Fruit fly (Drosophila melanogaster) whole organism, embryonic: ENCODE measurements around the gene gammaTub37C.

Experiments
- Atf6 ChIP-seq: fragments of 200-800 bp; sonication (Bioruptor generic); IDR thresholded peaks from 2 replicates; pipeline ENCODE4 v1.3.6; 2022; ENCODE audit warnings: missing biosample characterization, missing genetic modification characterization
- CG10979 ChIP-seq: fragments of 200-800 bp; sonication (Bioruptor generic); optimal IDR thresholded peaks from 2 replicates; lab custom pipeline; 2018; ENCODE audit warnings: missing biosample characterization, mild to moderate bottlenecking, missing genetic modification characterization, moderate library complexity
- CG11456 ChIP-seq: fragments of 200-800 bp; sonication (Bioruptor generic); IDR thresholded peaks from 3 replicates; pipeline ENCODE4 v1.3.6; 2022; ENCODE audit warnings: missing biosample characterization, missing genetic modification characterization
- CG11723 ChIP-seq: fragments of 200-800 bp; sonication (Bioruptor generic); optimal IDR thresholded peaks from 2 replicates; lab custom pipeline; 2017; ENCODE audit warnings: missing biosample characterization, mild to moderate bottlenecking, missing genetic modification characterization
- CG12391 ChIP-seq: fragments of 200-800 bp; sonication (Bioruptor generic); optimal IDR thresholded peaks from 3 replicates; lab custom pipeline; 2018; ENCODE audit warnings: missing biosample characterization, mild to moderate bottlenecking, missing genetic modification characterization, moderate library complexity
- CG15601 ChIP-seq: fragments of 200-800 bp; sonication (Bioruptor generic); optimal IDR thresholded peaks from 3 replicates; lab custom pipeline; 2019; ENCODE audit warnings: missing biosample characterization, mild to moderate bottlenecking, missing genetic modification characterization, moderate library complexity
- CG16815 ChIP-seq: fragments of 200-800 bp; sonication (Bioruptor generic); optimal IDR thresholded peaks from 3 replicates; lab custom pipeline; 2017; ENCODE audit warnings: missing biosample characterization, mild to moderate bottlenecking, missing genetic modification characterization
- CG17361 ChIP-seq: fragments of 200-800 bp; sonication (Bioruptor generic); IDR thresholded peaks from 3 replicates; pipeline ENCODE4 v1.3.6; 2022; ENCODE audit warnings: missing biosample characterization, missing genetic modification characterization
- CG2199 ChIP-seq: fragments of 200-800 bp; sonication (Bioruptor generic); IDR thresholded peaks from 3 replicates; pipeline ENCODE4 v1.3.6; 2022; ENCODE audit warnings: missing biosample characterization, missing genetic modification characterization
- CG2678 ChIP-seq: fragments of 200-800 bp; sonication (Bioruptor generic); optimal IDR thresholded peaks from 3 replicates; lab custom pipeline; 2019; ENCODE audit warnings: missing biosample characterization, mild to moderate bottlenecking, missing genetic modification characterization, moderate library complexity
- CG33557 ChIP-seq: fragments of 200-800 bp; sonication (Bioruptor generic); optimal IDR thresholded peaks from 2 replicates; lab custom pipeline; 2019; ENCODE audit warnings: missing biosample characterization, mild to moderate bottlenecking, missing genetic modification characterization, moderate library complexity
- CG3726 ChIP-seq: fragments of 200-800 bp; sonication (Bioruptor generic); IDR thresholded peaks from 3 replicates; pipeline ENCODE4, ENCODE4 v1.3.6; 2022; ENCODE audit warnings: missing biosample characterization, missing genetic modification characterization
- CG3995 ChIP-seq: fragments of 200-800 bp; sonication (Bioruptor generic); optimal IDR thresholded peaks from 3 replicates; lab custom pipeline; 2016; ENCODE audit warnings: missing biosample characterization, missing genetic modification characterization
- CG4730 ChIP-seq: fragments of 200-800 bp; sonication (Bioruptor generic); IDR thresholded peaks from 2 replicates; pipeline ENCODE4 v1.3.6; 2022; ENCODE audit warnings: missing biosample characterization, missing genetic modification characterization
- CG4854 ChIP-seq: fragments of 200-800 bp; sonication (Bioruptor generic); optimal IDR thresholded peaks from 2 replicates; lab custom pipeline; 2016; ENCODE audit warnings: missing biosample characterization, missing genetic modification characterization, inconsistent platforms
- CG6683 ChIP-seq: fragments of 200-800 bp; sonication (Bioruptor generic); optimal IDR thresholded peaks from 2 replicates; lab custom pipeline; 2017; ENCODE audit warnings: missing biosample characterization, mild to moderate bottlenecking, missing genetic modification characterization, missing genetic modification reagents
- CG7357 ChIP-seq: fragments of 200-800 bp; sonication (Bioruptor generic); IDR thresholded peaks from 3 replicates; pipeline ENCODE4 v1.3.6; 2022; ENCODE audit warnings: missing biosample characterization, missing genetic modification characterization
- CG7372 ChIP-seq: fragments of 200-800 bp; sonication (Bioruptor generic); IDR thresholded peaks from 2 replicates; pipeline ENCODE4 v1.3.6; 2022; ENCODE audit warnings: missing biosample characterization, missing genetic modification characterization
- CG7745 ChIP-seq: fragments of 200-800 bp; sonication (Bioruptor generic); optimal IDR thresholded peaks from 2 replicates; lab custom pipeline; 2018; ENCODE audit warnings: missing biosample characterization, mild to moderate bottlenecking, missing genetic modification characterization, moderate library complexity
- Dfd ChIP-seq, 2 experiments: fragments of >200 bp; optimal IDR thresholded peaks; 2 replicates each; lab custom pipeline; 2017; ENCODE audit warnings: missing biosample characterization in 2 of 2, missing genetic modification characterization in 2 of 2
- Doc3 ChIP-seq: fragments of 200-800 bp; sonication (Bioruptor generic); IDR thresholded peaks from 3 replicates; pipeline ENCODE4 v1.3.6; 2022; ENCODE audit warnings: missing biosample characterization, missing genetic modification characterization; ENCODE audit not compliant: partially characterized antibody
- Gsc ChIP-seq: fragments of 200-800 bp; sonication (Bioruptor generic); IDR thresholded peaks from 2 replicates; pipeline ENCODE4 v1.3.6; 2022; ENCODE audit warnings: missing biosample characterization, missing genetic modification characterization
- HHEX ChIP-seq: fragments of 200-800 bp; sonication (Bioruptor generic); optimal IDR thresholded peaks from 3 replicates; lab custom pipeline; 2017; ENCODE audit warnings: missing biosample characterization, mild to moderate bottlenecking, missing genetic modification characterization, missing genetic modification reagents
- HLH54F ChIP-seq: fragments of 200-800 bp; sonication (Bioruptor generic); optimal IDR thresholded peaks from 3 replicates; lab custom pipeline; 2016; ENCODE audit warnings: missing biosample characterization, missing genetic modification characterization
- Hmx ChIP-seq: fragments of 200-800 bp; sonication (Bioruptor generic); optimal IDR thresholded peaks from 2 replicates; lab custom pipeline; 2016; ENCODE audit warnings: missing biosample characterization, missing genetic modification characterization
- Jarid2 ChIP-seq: fragments of 200-800 bp; sonication (Bioruptor generic); optimal IDR thresholded peaks from 3 replicates; lab custom pipeline; 2017; ENCODE audit warnings: mild to moderate bottlenecking, missing biosample characterization, missing genetic modification reagents, missing genetic modification characterization
- MESR4 ChIP-seq: fragments of 200-800 bp; sonication (Bioruptor generic); optimal IDR thresholded peaks from 2 replicates; lab custom pipeline; 2018; ENCODE audit warnings: missing biosample characterization, mild to moderate bottlenecking, missing genetic modification characterization, moderate library complexity
- Mes4 ChIP-seq: fragments of 200-800 bp; sonication (Bioruptor generic); optimal IDR thresholded peaks from 2 replicates; lab custom pipeline; 2016; ENCODE audit warnings: missing biosample characterization, missing genetic modification characterization
- NC2β ChIP-seq: fragments of 200-800 bp; sonication (Bioruptor generic); optimal IDR thresholded peaks from 2 replicates; lab custom pipeline; 2016; ENCODE audit warnings: missing biosample characterization, missing genetic modification characterization
- Side ChIP-seq: fragments of 200-800 bp; sonication (Bioruptor generic); optimal IDR thresholded peaks from 2 replicates; lab custom pipeline; 2016; ENCODE audit warnings: missing biosample characterization, missing genetic modification characterization
- Tbp ChIP-seq: fragments of >200 bp; optimal IDR thresholded peaks from 2 replicates; lab custom pipeline; 2018; ENCODE audit warnings: missing biosample characterization, missing genetic modification characterization
- Xbp1 ChIP-seq: fragments of 200-800 bp; sonication (Bioruptor generic); optimal IDR thresholded peaks from 3 replicates; lab custom pipeline; 2016; ENCODE audit warnings: missing biosample characterization, mild to moderate bottlenecking, missing genetic modification characterization
- ase ChIP-seq: fragments of 200-800 bp; sonication (Bioruptor generic); IDR thresholded peaks from 3 replicates; pipeline ENCODE4 v1.3.6; 2022; ENCODE audit warnings: missing biosample characterization, missing genetic modification characterization
- dmrt99B ChIP-seq: fragments of 200-800 bp; sonication (Bioruptor generic); optimal IDR thresholded peaks from 2 replicates; lab custom pipeline; 2018; ENCODE audit warnings: missing biosample characterization, mild to moderate bottlenecking, missing genetic modification characterization, moderate library complexity
- dpn ChIP-seq, 2 experiments: fragments of 200-800 bp; sonication (Bioruptor generic); optimal IDR thresholded peaks; 3 replicates each; lab custom pipeline; 2016; ENCODE audit warnings: missing biosample characterization in 2 of 2, missing genetic modification characterization in 2 of 2
- exex ChIP-seq: fragments of 200-800 bp; sonication (Bioruptor generic); optimal IDR thresholded peaks from 4 replicates; lab custom pipeline; 2018; ENCODE audit warnings: missing biosample characterization, mild to moderate bottlenecking, missing genetic modification characterization, moderate library complexity
- eyg ChIP-seq: fragments of 200-800 bp; sonication (Bioruptor generic); optimal IDR thresholded peaks from 3 replicates; lab custom pipeline; 2016; ENCODE audit warnings: missing biosample characterization, missing genetic modification characterization
- fd3F ChIP-seq: fragments of 200-800 bp; sonication (Bioruptor generic); optimal IDR thresholded peaks from 2 replicates; lab custom pipeline; 2018; ENCODE audit warnings: missing biosample characterization, mild to moderate bottlenecking, missing genetic modification characterization, moderate library complexity
- gsb-n ChIP-seq: fragments of 200-800 bp; sonication (Bioruptor generic); optimal IDR thresholded peaks from 3 replicates; lab custom pipeline; 2018; ENCODE audit warnings: missing biosample characterization, mild to moderate bottlenecking, missing genetic modification characterization
- ind ChIP-seq: fragments of 200-800 bp; sonication (Bioruptor generic); optimal IDR thresholded peaks from 3 replicates; lab custom pipeline; 2016; ENCODE audit warnings: missing biosample characterization, missing genetic modification characterization
- insv ChIP-seq, 2 experiments: fragments of 200-800 bp; sonication (Bioruptor generic); optimal IDR thresholded peaks; 3 replicates each; lab custom pipeline; 2016 to 2018; ENCODE audit warnings: missing biosample characterization in 2 of 2, missing genetic modification characterization in 2 of 2
- jigr1 ChIP-seq: fragments of 200-800 bp; sonication (Bioruptor generic); IDR thresholded peaks from 3 replicates; pipeline ENCODE4 v1.3.6; 2022; ENCODE audit warnings: missing biosample characterization, missing genetic modification characterization
- luna ChIP-seq: fragments of 200-800 bp; sonication (Bioruptor generic); optimal IDR thresholded peaks from 2 replicates; lab custom pipeline; 2016; ENCODE audit warnings: missing biosample characterization, missing genetic modification characterization
- nmo ChIP-seq: fragments of 200-800 bp; sonication (Bioruptor generic); optimal IDR thresholded peaks from 2 replicates; lab custom pipeline; 2018; ENCODE audit warnings: missing biosample characterization, mild to moderate bottlenecking, missing genetic modification characterization, moderate library complexity
- pum ChIP-seq: fragments of 200-800 bp; sonication (Bioruptor generic); optimal IDR thresholded peaks from 2 replicates; lab custom pipeline; 2016; ENCODE audit warnings: missing biosample characterization, missing genetic modification characterization
- pzg ChIP-seq: fragments of 200-800 bp; sonication (Bioruptor generic); optimal IDR thresholded peaks from 3 replicates; lab custom pipeline; 2018; ENCODE audit warnings: missing biosample characterization, mild to moderate bottlenecking, missing genetic modification characterization, moderate library complexity
- sens ChIP-seq: fragments of 200-800 bp; sonication (Bioruptor generic); peaks from one replicate; lab custom pipeline; 2016; ENCODE audit warnings: missing biosample characterization, missing genetic modification characterization
- sob ChIP-seq: fragments of 200-800 bp; sonication (Bioruptor generic); IDR thresholded peaks from 2 replicates; pipeline ENCODE4 v1.3.6; 2022; ENCODE audit warnings: missing biosample characterization, missing genetic modification characterization
- tio ChIP-seq: fragments of 200-800 bp; sonication (Bioruptor generic); optimal IDR thresholded peaks from 2 replicates; lab custom pipeline; 2017; ENCODE audit warnings: missing biosample characterization, missing genetic modification characterization, inconsistent platforms
- trem ChIP-seq: fragments of 200-800 bp; optimal IDR thresholded peaks from 3 replicates; lab custom pipeline; 2019; ENCODE audit warnings: missing biosample characterization, mild to moderate bottlenecking, missing genetic modification characterization, moderate library complexity
- twi ChIP-seq: fragments of 200-800 bp; optimal IDR thresholded peaks from 2 replicates; lab custom pipeline; 2019; ENCODE audit warnings: missing biosample characterization, mild to moderate bottlenecking, missing genetic modification characterization, moderate library complexity

gammaTub37C gene

DNA sequence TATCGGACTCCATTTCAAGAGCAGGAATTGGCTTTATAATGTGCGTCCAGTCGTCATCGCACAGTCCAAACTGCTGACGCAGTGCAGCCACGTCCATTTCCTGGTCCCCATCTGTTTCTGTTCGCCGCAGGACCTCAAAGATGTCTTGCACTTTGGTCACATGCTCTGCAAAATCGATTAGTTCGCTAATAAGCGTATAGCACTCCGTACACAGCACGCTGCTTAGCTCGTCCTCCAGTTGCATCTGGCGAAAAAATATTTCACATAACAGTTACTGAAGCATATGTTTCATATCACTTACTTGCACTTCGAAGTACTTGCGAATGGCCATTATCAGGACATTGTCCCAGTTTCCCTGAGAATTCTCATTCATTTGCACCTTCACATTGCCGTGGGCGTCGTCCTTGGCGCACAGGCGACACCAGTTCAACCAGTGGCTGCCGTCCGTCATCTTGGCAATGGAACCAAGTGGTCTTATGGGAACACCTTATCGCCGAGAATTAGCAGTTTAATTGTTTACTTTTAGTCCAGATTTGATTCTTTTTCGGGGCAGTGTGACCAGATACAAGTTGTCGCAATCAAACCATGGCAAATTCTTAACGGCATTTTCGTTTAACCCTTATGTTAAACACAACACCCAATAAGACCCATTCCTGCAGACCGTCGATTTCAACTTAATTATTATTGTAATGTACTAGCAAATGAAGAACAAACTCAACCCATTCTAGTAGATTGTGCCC is 4.2 kb downstream of the gammaTub37C start, which contains the start of gene CG17568 (continued):
- TF ChIP-seq CG7357 = no peak
- TF ChIP-seq jigr1 (GFP tag; lab: Robert Waterston, UW) = no peak
- TF ChIP-seq Atf6 = no peak
- no peak for TF ChIP-seq Side
- peak; percentile 75 for TF ChIP-seq MESR4 (GFP tag; lab: Kevin White, UChicago)
- no peak for TF ChIP-seq ase
- no peak for TF ChIP-seq dmrt99B (tag; lab: Kevin White, UChicago)
- no peak for TF ChIP-seq nmo (GFP tag; lab: Kevin White, UChicago)
- no peak for TF ChIP-seq CG3995
- TF ChIP-seq sens (GFP tag; lab: Kevin White, UChicago) = peak; percentile 85
- TF ChIP-seq insv (GFP tag; optimal IDR thresholded peaks at IDR 0.05; lab: Kevin White, UChicago) = peak in 1 of 2 experiments; percentile 91
- TF ChIP-seq CG4730 (GFP tag; lab: Robert Waterston, UW) = no peak
- peak; percentile 91 for TF ChIP-seq twi (tag; lab: Kevin White, UChicago)
- no peak for TF ChIP-seq gsb-n
- no peak for TF ChIP-seq exex (tag; lab: Kevin White, UChicago)
- TF ChIP-seq dpn (GFP tag; optimal IDR thresholded peaks at IDR 0.05; lab: Kevin White, UChicago) = peak in 1 of 2 experiments; percentile 4
- no peak for TF ChIP-seq sob (GFP tag; lab: Robert Waterston, UW)
- TF ChIP-seq CG12391 (tag; lab: Kevin White, UChicago) = peak; percentile 29
- no peak for TF ChIP-seq eyg
- no peak for TF ChIP-seq Doc3 (GFP tag; lab: Robert Waterston, UW)
- 0 out of 3 replicates have a peak, but pooled peaks have one; percentile 9 for TF ChIP-seq CG17361
- no peak for TF ChIP-seq Dfd (GFP tag; optimal IDR thresholded peaks at IDR 0.05; lab: Kevin White, UChicago)
- no peak for TF ChIP-seq tio
- TF ChIP-seq CG6683 (GFP tag; lab: Kevin White, UChicago) = no peak
- no peak for TF ChIP-seq CG3726 (GFP tag; lab: Robert Waterston, UW)
- no peak for TF ChIP-seq fd3F (GFP tag; lab: Kevin White, UChicago)
- TF ChIP-seq Tbp (GFP tag; lab: Kevin White, UChicago) = no peak
- no peak for TF ChIP-seq CG7372 (GFP tag; lab: Robert Waterston, UW)
- TF ChIP-seq HHEX (GFP tag; lab: Kevin White, UChicago) = no peak
- no peak for TF ChIP-seq CG7745
- no peak for TF ChIP-seq luna
- peak; percentile 15 for TF ChIP-seq trem (tag; lab: Kevin White, UChicago)
- no peak for TF ChIP-seq CG11456
- no peak for TF ChIP-seq ind
- no peak for TF ChIP-seq CG11723 (GFP tag; lab: Kevin White, UChicago)
- TF ChIP-seq CG16815 (GFP tag; lab: Kevin White, UChicago) = no peak
- TF ChIP-seq CG33557 (GFP tag; lab: Kevin White, UChicago) = no peak
- TF ChIP-seq Gsc (GFP tag; lab: Robert Waterston, UW) = no peak
- TF ChIP-seq NC2β = no peak
- no peak for TF ChIP-seq CG2199 (GFP tag; lab: Robert Waterston, UW)
- no peak for TF ChIP-seq Mes4 (GFP tag; lab: Kevin White, UChicago)
- TF ChIP-seq Xbp1 = peak; percentile 21
- peak; percentile 14 for TF ChIP-seq CG15601 (tag; lab: Kevin White, UChicago)
- TF ChIP-seq Hmx (GFP tag; lab: Kevin White, UChicago) = no peak
- TF ChIP-seq pzg (GFP tag; lab: Kevin White, UChicago) = peak; percentile 54
- TF ChIP-seq CG2678 (tag; lab: Kevin White, UChicago) = no peak
- TF ChIP-seq HLH54F (GFP tag; lab: Kevin White, UChicago) = peak; percentile 3
- TF ChIP-seq CG4854 (GFP tag; lab: Kevin White, UChicago) = no peak
- TF ChIP-seq Jarid2 (GFP tag; lab: Kevin White, UChicago) = no peak
- TF ChIP-seq CG10979 (tag; lab: Kevin White, UChicago) = peak; percentile 3
- no peak for TF ChIP-seq pum (GFP tag; lab: Kevin White, UChicago)
